Worm (Caenorhabditis elegans) whole organism, midembryonic: ENCODE measurements around the gene C51E3.6.

Experiments
- T22C8.4 ChIP-seq: fragments of 200-800 bp; sonication (Bioruptor generic); IDR thresholded peaks from 2 replicates; pipeline ENCODE4 v1.3.6; 2022; ENCODE audit warnings: missing genetic modification characterization, missing compliant biosample characterization
- cog-1 ChIP-seq: sonication (generic microtip); optimal IDR thresholded peaks from 2 replicates; lab custom pipeline; 2016; ENCODE audit warnings: missing genetic modification characterization, missing compliant biosample characterization
- klf-2 ChIP-seq: fragments of 200-800 bp; sonication (Bioruptor generic); conservative IDR thresholded peaks from 2 replicates; pipeline ENCODE4 v1.3.6; 2022; ENCODE audit warnings: missing genetic modification reagents, missing genetic modification characterization, missing compliant biosample characterization
- ref-1 ChIP-seq: fragments of 200-800 bp; sonication (Bioruptor generic); conservative IDR thresholded peaks from 2 replicates; pipeline ENCODE4 v1.3.6; 2022; ENCODE audit warnings: missing genetic modification reagents, missing genetic modification characterization, missing compliant biosample characterization
- tab-1 ChIP-seq: fragments of 200-800 bp; sonication (Bioruptor generic); IDR thresholded peaks from 2 replicates; pipeline ENCODE4 v1.3.6; 2022; ENCODE audit warnings: missing genetic modification characterization, missing compliant biosample characterization
- ztf-23 ChIP-seq: fragments of 200-800 bp; sonication (Bioruptor generic); IDR thresholded peaks from 2 replicates; pipeline ENCODE4 v1.3.6; 2022; ENCODE audit warnings: missing genetic modification reagents, missing genetic modification characterization, missing compliant biosample characterization

DNA sequence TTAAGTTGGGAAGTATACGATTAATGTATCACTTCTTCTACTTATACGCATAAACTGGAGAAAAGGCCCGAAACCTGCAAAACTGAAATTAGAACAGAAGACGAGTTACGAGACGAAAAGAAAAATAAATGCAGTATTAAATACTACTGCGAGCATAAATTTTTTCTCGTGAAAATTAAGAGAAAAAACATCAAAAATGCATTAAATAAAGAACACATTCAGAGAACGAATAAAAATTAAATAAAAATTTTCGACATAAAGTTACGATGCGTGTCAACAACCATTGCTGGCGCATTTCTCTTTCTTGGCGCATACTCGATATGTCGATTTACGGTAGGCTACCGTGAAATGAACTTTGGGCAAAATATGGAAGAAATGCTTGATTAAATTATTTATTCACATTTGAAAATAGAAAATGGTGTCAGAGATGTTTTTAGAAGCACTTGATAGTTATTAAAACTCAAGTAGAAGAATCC lies 38.6 kb upstream of the C51E3.6 start, which contains the start of the genes ZK856.19 and ZK856.11:
- no peak for TF ChIP-seq T22C8.4 (GFP tag; lab: Robert Waterston, UW)
- TF ChIP-seq tab-1: no peak
- TF ChIP-seq ref-1 (GFP tag; lab: Robert Waterston, UW): no peak
- no peak for TF ChIP-seq cog-1 (tag; lab: Kevin White, UChicago)
- TF ChIP-seq klf-2 (GFP tag; lab: Robert Waterston, UW): no peak
- TF ChIP-seq ztf-23: no peak
